Worm (Caenorhabditis elegans) whole organism, L1 larva: Measurements from ENCODE around the gene H01G02.3.

ENCODE experiments used
- ama-1 ChIP-seq: fragments of 150-350 bp; optimal IDR thresholded peaks from 2 replicates; lab custom pipeline; 2014
- efl-1 ChIP-seq, 4 experiments: fragments of 150-350 bp; optimal IDR thresholded peaks in 3 of 4; peaks in 1 of 4; 1 replicate in 1 of 4; 2 replicates in 3 of 4; lab custom pipeline; 2014; ENCODE audit warnings: missing biosample characterization in 2 of 4, missing genetic modification characterization in 2 of 4, missing genetic modification reagents in 2 of 4
- ets-5 ChIP-seq: fragments of 200-800 bp; sonication (Bioruptor generic); IDR thresholded peaks from 2 replicates; pipeline ENCODE4 v1.3.6; 2022; ENCODE audit warnings: missing genetic modification characterization, missing compliant biosample characterization
- lsy-2 ChIP-seq, 2 experiments: fragments of 150-350 bp; optimal IDR thresholded peaks; 2 replicates each; lab custom pipeline; 2014; ENCODE audit warnings: missing biosample characterization in 2 of 2, missing genetic modification characterization in 2 of 2
- mep-1 ChIP-seq: fragments of 150-350 bp; optimal IDR thresholded peaks from 2 replicates; lab custom pipeline; 2014; ENCODE audit warnings: missing biosample characterization, missing genetic modification characterization
- nhr-237 ChIP-seq: fragments of 150-350 bp; optimal IDR thresholded peaks from 2 replicates; lab custom pipeline; 2014; ENCODE audit warnings: missing biosample characterization, missing genetic modification characterization
- nhr-28 ChIP-seq: fragments of 150-350 bp; optimal IDR thresholded peaks from 2 replicates; lab custom pipeline; 2014; ENCODE audit warnings: missing biosample characterization, missing genetic modification characterization
- unc-86 ChIP-seq: sonication (generic microtip); optimal IDR thresholded peaks from 2 replicates; lab custom pipeline; 2016; ENCODE audit warnings: missing genetic modification characterization, missing compliant biosample characterization
- vab-15 ChIP-seq: sonication (generic microtip); optimal IDR thresholded peaks from 2 replicates; lab custom pipeline; 2017; ENCODE audit warnings: missing genotype, mild to moderate bottlenecking, missing genetic modification characterization, missing compliant biosample characterization

- TF ChIP-seq vab-15 (tag; lab: Kevin White, UChicago) (no peak), nhr-28 (tag; lab: Kevin White, UChicago) (no peak), mep-1 (tag; lab: Kevin White, UChicago) (no peak), nhr-237 (tag; lab: Kevin White, UChicago) (no peak), efl-1 (optimal IDR thresholded peaks at IDR 0.05; lab: Kevin White, UChicago) (no peak), efl-1 (GFP tag; optimal IDR thresholded peaks at IDR 0.05 in 1 of 2; lab: Kevin White, UChicago) (no peak), ama-1 (lab: Kevin White, UChicago) (no peak), lsy-2 (tag; optimal IDR thresholded peaks at IDR 0.05; lab: Kevin White, UChicago) (no peak), ets-5 (GFP tag; lab: Robert Waterston, UW) (no peak), unc-86 (tag; lab: Kevin White, UChicago) (no peak)
These were observed 57.4 kb downstream of the H01G02.3 start, which contains the start of gene K01A6.6 for ce11 chrIV:11735025-11735424.
